Fruit fly (Drosophila melanogaster) whole organism, pupa: Measurements from ENCODE around the gene CG11837.

Experiments used
- CG10348 ChIP-seq: fragments of 200-800 bp; sonication (Bioruptor generic); IDR thresholded peaks from 2 replicates; pipeline ENCODE4 v1.3.6; 2022; ENCODE audit warnings: missing biosample characterization, missing genetic modification characterization
- CG12605 ChIP-seq: fragments of 200-800 bp; sonication (Bioruptor generic); IDR thresholded peaks from 2 replicates; pipeline ENCODE4 v1.3.6; 2022; ENCODE audit warnings: missing biosample characterization, missing genetic modification characterization
- CG13204 ChIP-seq: fragments of 200-800 bp; sonication (Bioruptor generic); optimal IDR thresholded peaks from 2 replicates; lab custom pipeline; 2018; ENCODE audit warnings: missing biosample characterization, mild to moderate bottlenecking, missing genetic modification characterization, moderate library complexity
- CG14655 ChIP-seq: fragments of 200-800 bp; sonication (Bioruptor generic); optimal IDR thresholded peaks from 3 replicates; lab custom pipeline; 2017; ENCODE audit warnings: mild to moderate bottlenecking, missing biosample characterization, missing genetic modification reagents, missing genetic modification characterization
- CG15710 ChIP-seq: fragments of 200-800 bp; sonication (Bioruptor generic); optimal IDR thresholded peaks from 2 replicates; lab custom pipeline; 2018; ENCODE audit warnings: missing biosample characterization, mild to moderate bottlenecking, missing genetic modification characterization, moderate library complexity
- CG17806 ChIP-seq: fragments of 200-800 bp; sonication (Bioruptor generic); optimal IDR thresholded peaks from 2 replicates; lab custom pipeline; 2018; ENCODE audit warnings: missing biosample characterization, mild to moderate bottlenecking, missing genetic modification characterization, moderate library complexity
- CG32121 ChIP-seq: fragments of 200-800 bp; sonication (Bioruptor generic); IDR thresholded peaks from 2 replicates; pipeline ENCODE4 v1.3.6; 2022; ENCODE audit warnings: missing biosample characterization, missing genetic modification characterization
- CG34367 ChIP-seq: fragments of 200-800 bp; sonication (Bioruptor generic); optimal IDR thresholded peaks from 2 replicates; lab custom pipeline; 2018; ENCODE audit warnings: missing biosample characterization, mild to moderate bottlenecking, missing genetic modification characterization
- CG4496 ChIP-seq: fragments of 200-800 bp; sonication (Bioruptor generic); IDR thresholded peaks from 3 replicates; pipeline ENCODE4 v1.3.6; 2022; ENCODE audit warnings: missing biosample characterization, missing genetic modification characterization
- CG8159 ChIP-seq: fragments of 200-800 bp; sonication (Bioruptor generic); optimal IDR thresholded peaks from 3 replicates; lab custom pipeline; 2018; ENCODE audit warnings: missing biosample characterization, mild to moderate bottlenecking, missing genetic modification characterization, moderate library complexity
- CG8301 ChIP-seq: fragments of 200-800 bp; sonication (Bioruptor generic); optimal IDR thresholded peaks from 2 replicates; lab custom pipeline; 2018; ENCODE audit warnings: missing biosample characterization, mild to moderate bottlenecking, missing genetic modification characterization
- CG9948 ChIP-seq: fragments of 200-800 bp; sonication (Bioruptor generic); optimal IDR thresholded peaks from 2 replicates; lab custom pipeline; 2018; ENCODE audit warnings: missing biosample characterization, mild to moderate bottlenecking, missing genetic modification characterization, moderate library complexity
- D1 ChIP-seq: fragments of 200-800 bp; sonication (Bioruptor generic); optimal IDR thresholded peaks from 2 replicates; lab custom pipeline; 2018; ENCODE audit warnings: missing biosample characterization, mild to moderate bottlenecking, missing genetic modification characterization, moderate library complexity
- EcR ChIP-seq: fragments of 200-800 bp; sonication (Bioruptor generic); optimal IDR thresholded peaks from 3 replicates; lab custom pipeline; 2019; ENCODE audit warnings: missing biosample characterization, missing genetic modification characterization, mild to moderate bottlenecking, moderate library complexity, missing genetic modification reagents
- Ets98B ChIP-seq: fragments of 200-800 bp; sonication (Bioruptor generic); IDR thresholded peaks from 2 replicates; pipeline ENCODE4 v1.3.6; 2022; ENCODE audit warnings: missing biosample characterization, missing genetic modification characterization
- Pif1A ChIP-seq: fragments of 200-800 bp; sonication (Bioruptor generic); optimal IDR thresholded peaks from 3 replicates; lab custom pipeline; 2016; ENCODE audit warnings: missing biosample characterization, missing genetic modification characterization
- Pif1B ChIP-seq: fragments of 200-800 bp; sonication (Bioruptor generic); optimal IDR thresholded peaks from 3 replicates; lab custom pipeline; 2016; ENCODE audit warnings: missing biosample characterization, missing genetic modification characterization
- Snoo ChIP-seq: fragments of 200-800 bp; sonication (Bioruptor generic); optimal IDR thresholded peaks from 3 replicates; lab custom pipeline; 2017; ENCODE audit warnings: missing biosample characterization, mild to moderate bottlenecking, missing genetic modification characterization, inconsistent platforms
- fd96Ca ChIP-seq: fragments of 200-800 bp; sonication (Bioruptor generic); IDR thresholded peaks from 3 replicates; pipeline ENCODE4 v1.3.6; 2022; ENCODE audit warnings: missing biosample characterization, missing genetic modification characterization
- gl ChIP-seq: fragments of 200-800 bp; sonication (Bioruptor generic); optimal IDR thresholded peaks from 2 replicates; lab custom pipeline; 2018; ENCODE audit warnings: missing biosample characterization, mild to moderate bottlenecking, missing genetic modification characterization
- rn ChIP-seq: fragments of 200-800 bp; sonication (Bioruptor generic); IDR thresholded peaks from 2 replicates; pipeline ENCODE4 v1.3.6; 2022; ENCODE audit warnings: missing biosample characterization, missing genetic modification characterization

Gene CG11837

dm6 chr3R:29069208-29070072 lies 20.1 kb downstream of the CG11837 start:
- no peak for TF ChIP-seq CG17806 (tag; lab: Kevin White, UChicago)
- TF ChIP-seq CG8301 (tag; lab: Kevin White, UChicago) = no peak
- TF ChIP-seq gl (tag; lab: Kevin White, UChicago) = no peak

- TF ChIP-seq CG17806 (tag; lab: Kevin White, UChicago) (no peak), CG14655 (GFP tag; lab: Kevin White, UChicago) (no peak), CG34367 (tag; lab: Kevin White, UChicago) (no peak), CG9948 (tag; lab: Kevin White, UChicago) (no peak), CG32121 (GFP tag; lab: Robert Waterston, UW) (no peak), gl (tag; lab: Kevin White, UChicago) (no peak), CG10348 (GFP tag; lab: Robert Waterston, UW) (no peak), D1 (tag; lab: Kevin White, UChicago) (no peak), Snoo (tag; lab: Kevin White, UChicago) (no peak), Pif1A (GFP tag; lab: Kevin White, UChicago) (no peak), CG12605 (GFP tag; lab: Robert Waterston, UW) (no peak), rn (GFP tag; lab: Robert Waterston, UW) (no peak), CG13204 (GFP tag; lab: Kevin White, UChicago) (no peak), fd96Ca (GFP tag; lab: Robert Waterston, UW) (no peak), CG8301 (tag; lab: Kevin White, UChicago) (no peak), CG15710 (tag; lab: Kevin White, UChicago) (no peak), CG4496 (GFP tag; lab: Robert Waterston, UW) (no peak), Ets98B (no peak), Pif1B (GFP tag; lab: Kevin White, UChicago) (no peak), CG8159 (tag; lab: Kevin White, UChicago) (no peak)
Observed at dm6 chr3R:29071141-29071540, 21.8 kb downstream of the CG11837 start.

- peak; percentile 13 for TF ChIP-seq gl (tag; lab: Kevin White, UChicago)
- TF ChIP-seq CG32121 (GFP tag; lab: Robert Waterston, UW) = no peak
- peak; percentile 70 for TF ChIP-seq CG9948 (tag; lab: Kevin White, UChicago)
- TF ChIP-seq CG15710 (tag; lab: Kevin White, UChicago) = peak; percentile 10
- peak; percentile 72 for TF ChIP-seq CG14655 (GFP tag; lab: Kevin White, UChicago)
- no peak for TF ChIP-seq EcR
- TF ChIP-seq CG12605 (GFP tag; lab: Robert Waterston, UW) = no peak; the same call in 1 of the 2 replicates
- TF ChIP-seq rn (GFP tag; lab: Robert Waterston, UW) = no peak
- TF ChIP-seq CG13204 (GFP tag; lab: Kevin White, UChicago) = no peak
- 0 out of 3 replicates have a peak, but pooled peaks have one; percentile 30 for TF ChIP-seq fd96Ca (GFP tag; lab: Robert Waterston, UW)
- no peak for TF ChIP-seq D1 (tag; lab: Kevin White, UChicago)
- no peak for TF ChIP-seq Pif1A (GFP tag; lab: Kevin White, UChicago)
- TF ChIP-seq CG4496 (GFP tag; lab: Robert Waterston, UW) = peak; percentile 12; the same call in 1 of the 3 replicates
- TF ChIP-seq Snoo (tag; lab: Kevin White, UChicago) = no peak
- TF ChIP-seq CG10348 (GFP tag; lab: Robert Waterston, UW) = no peak
- TF ChIP-seq CG17806 (tag; lab: Kevin White, UChicago) = peak; percentile 55
- TF ChIP-seq Ets98B = peak; percentile 25; the same call in 1 of the 2 replicates
- peak; percentile 70 for TF ChIP-seq CG8301 (tag; lab: Kevin White, UChicago)
- no peak for TF ChIP-seq Pif1B (GFP tag; lab: Kevin White, UChicago)
- peak; percentile 51 for TF ChIP-seq CG34367 (tag; lab: Kevin White, UChicago)
- peak; percentile 44 for TF ChIP-seq CG8159 (tag; lab: Kevin White, UChicago)
Observed at dm6 chr3R:29072834-29073233, 23.5 kb downstream of the CG11837 start.

- TF ChIP-seq CG15710 (tag; lab: Kevin White, UChicago) = peak; percentile 22
- TF ChIP-seq Snoo (tag; lab: Kevin White, UChicago) = peak; percentile 41
- TF ChIP-seq gl (tag; lab: Kevin White, UChicago) = peak; percentile 48
- TF ChIP-seq Ets98B = peak; percentile 48; the same call in 1 of the 2 replicates
- TF ChIP-seq CG13204 (GFP tag; lab: Kevin White, UChicago) = peak; percentile 46
- TF ChIP-seq CG9948 (tag; lab: Kevin White, UChicago) = no peak
- TF ChIP-seq CG10348 (GFP tag; lab: Robert Waterston, UW) = no peak
- peak; percentile 7 for TF ChIP-seq CG8159 (tag; lab: Kevin White, UChicago)
- no peak for TF ChIP-seq CG12605 (GFP tag; lab: Robert Waterston, UW)
- TF ChIP-seq CG8301 (tag; lab: Kevin White, UChicago) = peak; percentile 6
- no peak for TF ChIP-seq rn (GFP tag; lab: Robert Waterston, UW)
- no peak for TF ChIP-seq D1 (tag; lab: Kevin White, UChicago)
- peak; percentile 45; the same call in 1 of the 2 replicates for TF ChIP-seq CG32121 (GFP tag; lab: Robert Waterston, UW)
- TF ChIP-seq Pif1B (GFP tag; lab: Kevin White, UChicago) = peak; percentile 43
- no peak for TF ChIP-seq CG17806 (tag; lab: Kevin White, UChicago)
- no peak for TF ChIP-seq fd96Ca (GFP tag; lab: Robert Waterston, UW)
- TF ChIP-seq EcR = peak; percentile 90
- TF ChIP-seq CG14655 (GFP tag; lab: Kevin White, UChicago) = peak; percentile 19
- peak; percentile 5 for TF ChIP-seq CG34367 (tag; lab: Kevin White, UChicago)
- TF ChIP-seq CG4496 (GFP tag; lab: Robert Waterston, UW) = no peak
- TF ChIP-seq Pif1A (GFP tag; lab: Kevin White, UChicago) = no peak
Observed at dm6 chr3R:29074001-29074609, 24.8 kb downstream of the CG11837 start.
